Worm (Caenorhabditis elegans): ENCODE results near the gene srp-8.

DNA sequence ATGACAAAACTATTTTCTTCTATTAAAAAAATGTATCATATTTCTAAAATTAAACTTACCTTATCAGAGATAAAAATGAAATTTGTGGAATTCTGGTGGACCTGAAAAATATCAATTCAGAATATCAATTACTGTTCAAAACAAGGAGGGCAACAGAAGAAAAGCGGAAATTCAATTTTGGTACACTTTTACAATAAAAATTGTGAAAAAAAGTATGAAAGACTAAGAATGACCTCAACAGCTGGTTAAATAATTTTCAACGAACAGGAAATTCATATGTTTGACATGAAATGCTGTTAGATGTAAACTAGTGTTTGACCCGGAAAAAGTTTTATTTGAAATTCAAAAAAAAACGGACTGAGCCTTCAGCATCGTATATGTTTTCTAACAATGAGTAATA is 30.4 kb downstream of the srp-8 start, which contains the start of gene K07C11.7:
- no peak for TF ChIP-seq nhr-28 (tag; optimal IDR thresholded peaks at IDR 0.05)
- no peak for TF ChIP-seq nhr-76 (tag; optimal IDR thresholded peaks at IDR 0.05)
- no peak for TF ChIP-seq snpc-4 (tag; optimal IDR thresholded peaks at IDR 0.05)
- TF ChIP-seq pha-4 (tag; optimal IDR thresholded peaks at IDR 0.05) = no peak
- TF ChIP-seq nhr-237 (tag; optimal IDR thresholded peaks at IDR 0.05) = no peak
- TF ChIP-seq mls-2 (tag; optimal IDR thresholded peaks at IDR 0.05) = no peak
- TF ChIP-seq elt-1 (tag; optimal IDR thresholded peaks at IDR 0.05; ENCODE audit: borderline replicate concordance, insufficient read depth) = no peak
- TF ChIP-seq ztf-11 (tag; optimal IDR thresholded peaks at IDR 0.05) = no peak
- TF ChIP-seq lin-13 (tag; optimal IDR thresholded peaks at IDR 0.05) = no peak
- TF ChIP-seq elt-3 (tag; optimal IDR thresholded peaks at IDR 0.05) = no peak
- no peak for TF ChIP-seq cnd-1 (tag; optimal IDR thresholded peaks at IDR 0.05)
- TF ChIP-seq lsy-2 (tag; optimal IDR thresholded peaks at IDR 0.05) = no peak
- no peak for TF ChIP-seq unc-62 (GFP tag; optimal IDR thresholded peaks at IDR 0.05)
- TF ChIP-seq nhr-12 (tag; optimal IDR thresholded peaks at IDR 0.05) = no peak

All from whole organism, mixed stage, embryonic.